Fruit fly (Drosophila melanogaster) whole organism: ENCODE measurements around the gene ara.

Source experiments
- CG8478 ChIP-seq: fragments of >200 bp; optimal IDR thresholded peaks from 2 replicates; lab custom pipeline; 2018; ENCODE audit warnings: inconsistent platforms
- Dll ChIP-seq: fragments of >200 bp; optimal IDR thresholded peaks from 2 replicates; lab custom pipeline; 2017
- EcR ChIP-seq, 2 experiments: fragments of >200 bp; optimal IDR thresholded peaks; 2 replicates each; lab custom pipeline; 2017; ENCODE audit warnings: missing biosample characterization in 2 of 2, missing genetic modification characterization in 2 of 2, missing genetic modification reagents in 2 of 2
- pan ChIP-seq: fragments of >200 bp; optimal IDR thresholded peaks from 2 replicates; lab custom pipeline; 2017
- psq ChIP-seq: fragments of >200 bp; optimal IDR thresholded peaks from 2 replicates; lab custom pipeline; 2017
- usp ChIP-seq: fragments of >200 bp; optimal IDR thresholded peaks from 2 replicates; lab custom pipeline; 2017; ENCODE audit warnings: missing biosample characterization, missing genetic modification characterization, mixed read lengths

The ara gene

DNA sequence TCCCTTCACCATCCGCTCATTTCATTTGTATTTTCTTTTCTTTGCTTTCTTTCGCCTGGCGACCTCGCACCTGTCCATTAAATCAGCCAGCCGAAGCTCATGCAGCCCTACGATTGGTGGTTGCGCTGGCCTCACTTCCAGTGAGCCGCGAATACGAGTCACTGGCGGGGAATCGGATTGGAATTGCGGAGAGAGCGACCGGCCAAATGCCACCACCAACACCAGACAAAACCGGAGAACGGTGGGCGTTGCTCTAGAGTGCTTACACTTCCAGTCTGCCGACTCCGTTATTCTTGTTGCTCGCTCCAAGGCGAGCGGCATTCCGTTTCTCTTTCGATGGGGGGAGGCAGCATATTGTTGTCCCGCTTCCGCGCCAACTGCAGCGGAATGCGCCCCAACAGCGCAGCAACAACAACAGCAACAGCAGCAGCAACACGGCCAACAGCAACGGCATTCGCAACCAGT lies at the start of gene ara:
ara (plus strand) TSS at position 461 of the 465 bp plus-strand sequence.
- TF ChIP-seq CG8478 (lab: Kevin White, UChicago) (peak; percentile 36), Dll (lab: Kevin White, UChicago) (no peak), pan (lab: Kevin White, UChicago) (no peak), usp (no peak), EcR (GFP tag; optimal IDR thresholded peaks at IDR 0.05; lab: Kevin White, UChicago) (no peak), psq (lab: Kevin White, UChicago) (no peak)

DNA sequence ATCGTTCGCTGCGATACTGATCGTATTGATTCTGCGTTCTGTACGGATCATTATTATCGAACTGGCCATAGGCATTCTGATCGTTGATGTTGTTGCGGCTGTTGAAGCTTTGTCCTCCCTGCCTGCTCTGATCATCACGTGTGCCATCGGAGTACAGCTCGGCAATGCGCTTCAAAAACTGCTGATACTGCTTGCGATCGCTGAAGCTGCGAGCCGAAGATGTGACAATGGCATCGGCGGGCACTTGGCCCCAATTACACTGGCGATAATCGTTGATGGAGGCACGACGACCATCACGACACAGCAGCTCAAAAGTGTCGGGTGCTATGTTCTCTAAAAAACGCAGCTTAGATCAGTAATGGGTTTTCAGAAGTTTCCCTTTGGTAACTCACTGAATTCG lies 48.3 kb upstream of the ara start:
- TF ChIP-seq CG8478 (lab: Kevin White, UChicago) (no peak), pan (lab: Kevin White, UChicago) (no peak), Dll (lab: Kevin White, UChicago) (no peak), EcR (GFP tag; optimal IDR thresholded peaks at IDR 0.05; lab: Kevin White, UChicago) (no peak), usp (no peak), psq (lab: Kevin White, UChicago) (no peak)

DNA sequence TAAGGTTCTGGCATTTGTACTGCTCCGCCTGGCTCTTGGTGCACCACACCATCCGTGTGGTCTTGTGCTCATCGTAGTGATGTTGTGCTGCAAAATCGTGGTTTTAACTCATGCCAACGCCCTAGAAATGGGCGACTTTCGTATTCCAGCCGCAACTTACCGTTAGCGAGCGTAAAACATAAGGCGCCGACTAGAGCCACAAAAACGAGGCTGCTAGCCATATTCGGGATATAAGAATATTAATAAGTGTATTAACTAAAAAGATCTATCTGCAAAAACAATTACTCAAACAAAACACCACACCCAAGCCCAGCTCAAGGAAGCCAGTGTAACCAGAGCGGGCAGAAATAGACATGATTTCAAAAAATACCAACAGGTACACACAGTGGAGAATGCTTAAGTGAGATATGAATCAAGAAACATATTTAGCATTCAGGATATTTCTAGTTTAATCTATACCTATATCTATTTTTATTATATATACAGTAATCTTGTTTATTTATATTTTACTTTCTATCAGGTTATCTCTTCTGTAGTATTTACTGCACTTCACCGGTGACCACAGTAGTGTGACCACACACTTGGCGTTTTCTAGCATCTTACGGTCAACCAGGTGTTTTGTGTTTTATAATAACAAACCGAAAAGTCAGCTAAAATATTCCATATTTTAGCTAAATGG lies 46.9 kb upstream of the ara start, which contains the start of the genes Tsf2 and CG34242:
Tsf2 (minus strand) TSS at position 333 of the 679 bp plus-strand sequence.
CG34242 (plus strand) TSS at position 605 of the 679 bp plus-strand sequence.
- no peak for TF ChIP-seq psq (lab: Kevin White, UChicago)
- TF ChIP-seq CG8478 (lab: Kevin White, UChicago): no peak
- TF ChIP-seq Dll (lab: Kevin White, UChicago): no peak
- no peak for TF ChIP-seq usp
- no peak for TF ChIP-seq EcR (GFP tag; optimal IDR thresholded peaks at IDR 0.05; lab: Kevin White, UChicago)
- no peak for TF ChIP-seq pan (lab: Kevin White, UChicago)

DNA sequence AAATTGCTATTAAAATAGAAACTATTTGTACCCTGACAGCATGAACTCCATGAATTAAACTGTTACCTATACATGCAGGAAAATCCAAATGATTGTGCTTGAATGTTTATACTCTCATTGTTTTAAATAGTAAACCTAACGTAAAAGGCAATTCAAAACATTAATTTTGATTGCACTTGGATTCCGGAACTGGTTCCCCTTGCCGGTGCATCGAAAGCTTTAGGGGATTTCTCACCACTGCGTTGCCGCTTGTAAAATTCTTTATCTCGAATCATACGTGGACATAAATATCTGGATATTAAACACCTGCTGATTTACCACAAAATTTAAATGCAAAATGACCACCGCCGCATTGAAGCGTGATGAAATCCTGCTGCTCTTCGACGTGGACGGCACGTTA lies 46.2 kb upstream of the ara start, which contains the start of gene Pmm2:
Pmm2 (plus strand) TSS at position 273 of the 400 bp plus-strand sequence.
- no peak for TF ChIP-seq pan (lab: Kevin White, UChicago)
- TF ChIP-seq EcR (GFP tag; optimal IDR thresholded peaks at IDR 0.05; lab: Kevin White, UChicago): no peak
- TF ChIP-seq usp: no peak
- TF ChIP-seq CG8478 (lab: Kevin White, UChicago): no peak
- TF ChIP-seq psq (lab: Kevin White, UChicago): no peak
- no peak for TF ChIP-seq Dll (lab: Kevin White, UChicago)

DNA sequence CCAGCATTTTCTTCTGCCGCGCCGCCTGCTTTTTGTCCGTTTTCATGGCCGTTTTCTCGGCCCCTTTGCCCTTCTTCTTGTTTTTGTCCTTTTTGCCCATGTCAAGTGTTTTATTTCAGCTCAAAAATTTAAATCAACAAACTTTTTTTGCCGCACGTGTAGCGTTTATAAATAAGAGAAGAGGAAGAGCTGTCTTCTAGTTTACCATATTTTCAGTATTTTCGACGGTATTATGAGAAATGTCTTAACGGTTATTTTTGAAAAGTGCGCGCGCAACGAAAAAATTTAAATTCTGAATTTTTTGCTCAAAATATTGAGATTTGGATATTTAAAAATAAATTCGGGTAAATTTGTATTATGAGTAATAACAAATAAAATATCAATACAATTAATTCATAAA lies 43.3 kb upstream of the ara start, which contains the start of gene CG4069:
CG4069 (minus strand) TSS at position 193 of the 400 bp plus-strand sequence.
- TF ChIP-seq psq (lab: Kevin White, UChicago): no peak
- TF ChIP-seq Dll (lab: Kevin White, UChicago): no peak
- TF ChIP-seq CG8478 (lab: Kevin White, UChicago): no peak
- no peak for TF ChIP-seq usp
- TF ChIP-seq EcR (GFP tag; optimal IDR thresholded peaks at IDR 0.05; lab: Kevin White, UChicago): no peak
- TF ChIP-seq pan (lab: Kevin White, UChicago): no peak

DNA sequence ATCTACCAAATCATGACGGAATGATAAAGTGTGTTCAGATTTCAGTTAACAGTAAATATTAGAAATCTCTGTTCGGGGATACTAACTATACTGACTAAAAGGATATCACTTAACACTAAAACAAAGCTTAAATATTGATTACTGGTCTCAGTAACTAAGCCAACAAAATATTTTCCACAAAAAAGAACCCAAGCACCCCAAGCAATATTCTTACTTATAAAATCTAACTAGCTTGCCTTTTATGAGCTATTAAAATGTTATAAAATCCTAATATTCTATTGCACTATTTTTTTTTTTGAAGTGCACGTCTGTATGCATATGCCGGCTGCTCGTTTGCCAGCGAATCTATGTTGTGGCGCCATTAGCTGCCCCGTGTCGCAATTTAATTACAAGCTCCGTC lies 31.0 kb upstream of the ara start:
- TF ChIP-seq pan (lab: Kevin White, UChicago) (no peak), EcR (GFP tag; optimal IDR thresholded peaks at IDR 0.05; lab: Kevin White, UChicago) (no peak), Dll (lab: Kevin White, UChicago) (no peak), CG8478 (lab: Kevin White, UChicago) (no peak), usp (no peak), psq (lab: Kevin White, UChicago) (no peak)

DNA sequence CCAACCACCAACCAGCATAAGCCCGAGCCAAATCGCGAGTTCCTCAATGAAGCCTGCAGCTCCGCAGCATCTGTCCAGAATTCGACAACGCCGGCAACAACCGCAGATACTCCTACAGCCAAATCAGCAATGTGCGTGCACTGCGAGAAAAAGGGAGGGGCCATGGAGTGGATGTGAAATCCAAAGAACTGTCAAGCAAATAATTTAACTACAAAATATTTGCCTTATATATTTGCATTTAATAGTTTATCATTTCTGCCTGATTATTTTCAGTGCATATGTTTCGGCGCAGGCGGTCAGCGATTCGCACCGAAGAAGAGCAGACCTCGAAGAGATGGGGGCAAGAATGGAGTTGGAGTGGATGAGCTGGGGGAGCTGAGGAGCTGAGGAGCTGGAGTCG lies 28.8 kb upstream of the ara start:
- no peak for TF ChIP-seq CG8478 (lab: Kevin White, UChicago)
- no peak for TF ChIP-seq usp
- TF ChIP-seq psq (lab: Kevin White, UChicago): no peak
- TF ChIP-seq pan (lab: Kevin White, UChicago): no peak
- TF ChIP-seq Dll (lab: Kevin White, UChicago): no peak
- no peak for TF ChIP-seq EcR (GFP tag; optimal IDR thresholded peaks at IDR 0.05; lab: Kevin White, UChicago)

DNA sequence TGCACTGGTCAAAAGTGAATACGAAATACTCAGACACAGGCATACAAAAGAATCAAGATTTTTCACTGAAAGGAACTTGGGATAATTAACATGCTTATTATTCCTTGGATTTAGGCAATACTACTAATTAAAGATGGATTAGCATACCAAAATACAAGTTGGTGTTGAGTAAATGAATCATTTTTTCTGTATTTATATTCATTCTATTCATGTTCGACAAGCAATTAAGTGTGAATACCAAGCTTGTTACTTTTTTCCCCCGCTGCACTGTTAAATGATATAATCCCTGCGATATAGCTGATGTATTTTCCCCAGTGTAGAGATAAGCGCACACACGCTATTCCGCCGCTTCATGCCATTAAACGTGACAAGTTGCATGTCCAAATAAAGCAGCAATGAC lies 22.7 kb upstream of the ara start:
- TF ChIP-seq CG8478 (lab: Kevin White, UChicago) (no peak), Dll (lab: Kevin White, UChicago) (no peak), EcR (GFP tag; optimal IDR thresholded peaks at IDR 0.05; lab: Kevin White, UChicago) (no peak), usp (no peak), pan (lab: Kevin White, UChicago) (no peak), psq (lab: Kevin White, UChicago) (no peak)

DNA sequence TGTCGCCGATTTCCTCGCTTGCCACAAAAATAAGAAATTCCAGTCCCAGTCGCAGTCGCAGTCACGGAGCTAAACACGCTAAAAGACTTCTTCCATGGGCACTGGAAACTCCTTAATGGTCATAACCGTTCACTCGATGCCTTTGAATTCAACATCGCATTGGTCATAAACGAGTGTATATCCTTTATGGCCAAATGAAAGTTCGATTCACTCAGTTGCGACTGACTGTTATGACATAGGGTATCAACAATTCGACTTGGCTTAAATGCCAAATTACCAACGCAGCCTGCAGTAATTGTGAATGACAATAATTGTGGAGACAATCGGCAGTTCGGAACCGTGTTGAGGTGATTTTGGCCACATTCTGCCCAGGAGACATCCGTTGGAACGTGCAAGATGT lies 21.2 kb upstream of the ara start:
- no peak for TF ChIP-seq EcR (GFP tag; optimal IDR thresholded peaks at IDR 0.05; lab: Kevin White, UChicago)
- no peak for TF ChIP-seq pan (lab: Kevin White, UChicago)
- no peak for TF ChIP-seq Dll (lab: Kevin White, UChicago)
- TF ChIP-seq CG8478 (lab: Kevin White, UChicago): no peak
- TF ChIP-seq psq (lab: Kevin White, UChicago): no peak
- no peak for TF ChIP-seq usp

DNA sequence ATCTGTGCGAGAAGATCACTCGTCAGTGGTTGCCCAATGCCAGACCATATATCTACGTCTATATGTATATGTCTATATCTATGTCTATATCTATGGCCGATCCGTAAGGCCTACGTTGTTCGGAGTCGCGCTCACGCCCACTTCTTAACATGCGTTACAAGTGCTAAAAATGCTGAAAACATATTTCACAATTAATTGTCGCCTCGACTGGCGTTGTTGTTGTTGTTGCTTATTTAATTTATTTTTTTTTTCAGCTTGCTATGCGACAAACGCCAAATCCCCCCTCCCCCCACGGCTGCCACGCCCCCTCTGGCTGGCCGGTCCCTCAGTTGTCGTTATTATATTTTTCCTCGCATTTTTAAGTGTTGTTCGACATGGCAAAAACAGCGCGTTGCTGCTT lies 16.2 kb upstream of the ara start:
- TF ChIP-seq Dll (lab: Kevin White, UChicago) (no peak), CG8478 (lab: Kevin White, UChicago) (no peak), psq (lab: Kevin White, UChicago) (no peak)

DNA sequence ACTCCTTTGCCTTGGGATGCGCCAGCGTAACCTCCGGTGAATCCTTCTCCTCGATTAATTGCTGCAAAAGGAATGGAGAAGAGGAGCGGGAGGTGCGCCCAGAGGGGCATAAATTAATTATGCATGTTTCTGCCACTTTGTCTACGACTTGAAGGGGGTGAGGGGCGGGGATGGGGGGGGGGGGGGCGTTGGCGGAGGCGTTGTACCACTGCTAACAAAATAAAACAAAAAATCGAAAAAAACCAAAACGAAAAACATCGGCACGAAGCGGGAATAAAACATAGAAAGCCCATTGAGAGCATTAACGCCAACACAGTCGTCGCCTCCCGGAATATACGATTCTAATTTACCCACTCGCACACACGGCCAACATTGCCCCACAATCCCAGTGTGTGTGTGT lies 15.5 kb upstream of the ara start:
- TF ChIP-seq Dll (lab: Kevin White, UChicago) (no peak), CG8478 (lab: Kevin White, UChicago) (no peak), usp (no peak), psq (lab: Kevin White, UChicago) (no peak), EcR (GFP tag; optimal IDR thresholded peaks at IDR 0.05; lab: Kevin White, UChicago) (no peak), pan (lab: Kevin White, UChicago) (no peak)

DNA sequence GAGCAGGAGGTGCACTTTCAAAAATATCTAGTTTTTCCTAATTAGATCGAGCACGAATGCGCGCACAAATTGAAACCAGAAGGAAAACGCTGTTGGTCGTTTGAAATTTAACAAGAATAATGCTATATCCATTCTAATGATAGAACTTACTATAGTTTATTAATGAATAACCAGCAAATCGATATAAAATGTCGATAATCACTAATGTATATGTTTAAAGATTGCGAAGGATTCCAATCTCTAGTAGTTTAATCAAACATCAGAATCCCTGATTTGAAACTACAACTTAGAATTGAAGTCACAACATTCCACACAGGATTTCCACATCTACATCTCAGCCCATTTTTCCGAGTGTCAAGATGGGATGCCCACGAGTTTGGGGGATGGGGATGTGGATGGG lies 15.1 kb upstream of the ara start:
- no peak for TF ChIP-seq pan (lab: Kevin White, UChicago)
- TF ChIP-seq EcR (GFP tag; optimal IDR thresholded peaks at IDR 0.05; lab: Kevin White, UChicago): no peak
- TF ChIP-seq CG8478 (lab: Kevin White, UChicago): no peak
